Worm (Caenorhabditis elegans) whole organism, mixed stage, embryonic: ENCODE data around the gene efn-4.

Source experiments
- lsy-2 ChIP-seq: fragments of 150-350 bp; optimal IDR thresholded peaks from 2 replicates; lab custom pipeline; 2014; ENCODE audit warnings: missing biosample characterization, missing genetic modification characterization
- mls-2 ChIP-seq: sonication (generic microtip); optimal IDR thresholded peaks from 2 replicates; lab custom pipeline; 2016; ENCODE audit warnings: mild to moderate bottlenecking, missing genetic modification characterization, moderate library complexity, missing compliant biosample characterization
- nhr-28 ChIP-seq: fragments of 150-350 bp; optimal IDR thresholded peaks from 2 replicates; lab custom pipeline; 2014; ENCODE audit warnings: missing biosample characterization, missing genetic modification characterization
- unc-62 ChIP-seq: fragments of 150-350 bp; optimal IDR thresholded peaks from 2 replicates; lab custom pipeline; 2014; ENCODE audit warnings: missing biosample characterization, missing genetic modification reagents, missing genetic modification characterization
- ztf-11 ChIP-seq: fragments of 150-350 bp; optimal IDR thresholded peaks from 2 replicates; lab custom pipeline; 2014; ENCODE audit warnings: missing biosample characterization, missing genetic modification characterization

ce11 chrIV:572487-572886 is 13.5 kb downstream of the efn-4 start, which contains the start of gene gex-2:
- TF ChIP-seq unc-62 (GFP tag; lab: Kevin White, UChicago) = no peak
- TF ChIP-seq nhr-28 = no peak
- TF ChIP-seq ztf-11 (tag; lab: Kevin White, UChicago) = no peak
- TF ChIP-seq mls-2 = no peak
- TF ChIP-seq lsy-2 (tag; lab: Kevin White, UChicago) = no peak
